Fruit fly (Drosophila melanogaster) whole organism, pupa: ENCODE results near the gene CG2162.

ENCODE experiments used
- CG10348 ChIP-seq: fragments of 200-800 bp; sonication (Bioruptor generic); IDR thresholded peaks from 2 replicates; pipeline ENCODE4 v1.3.6; 2022; ENCODE audit warnings: missing biosample characterization, missing genetic modification characterization
- CG14655 ChIP-seq: fragments of 200-800 bp; sonication (Bioruptor generic); optimal IDR thresholded peaks from 3 replicates; lab custom pipeline; 2017; ENCODE audit warnings: mild to moderate bottlenecking, missing biosample characterization, missing genetic modification reagents, missing genetic modification characterization
- CG15710 ChIP-seq: fragments of 200-800 bp; sonication (Bioruptor generic); optimal IDR thresholded peaks from 2 replicates; lab custom pipeline; 2018; ENCODE audit warnings: missing biosample characterization, mild to moderate bottlenecking, missing genetic modification characterization, moderate library complexity
- CG32121 ChIP-seq: fragments of 200-800 bp; sonication (Bioruptor generic); IDR thresholded peaks from 2 replicates; pipeline ENCODE4 v1.3.6; 2022; ENCODE audit warnings: missing biosample characterization, missing genetic modification characterization
- CG34367 ChIP-seq: fragments of 200-800 bp; sonication (Bioruptor generic); optimal IDR thresholded peaks from 2 replicates; lab custom pipeline; 2018; ENCODE audit warnings: missing biosample characterization, mild to moderate bottlenecking, missing genetic modification characterization
- CG4496 ChIP-seq: fragments of 200-800 bp; sonication (Bioruptor generic); IDR thresholded peaks from 3 replicates; pipeline ENCODE4 v1.3.6; 2022; ENCODE audit warnings: missing biosample characterization, missing genetic modification characterization
- CG8159 ChIP-seq: fragments of 200-800 bp; sonication (Bioruptor generic); optimal IDR thresholded peaks from 3 replicates; lab custom pipeline; 2018; ENCODE audit warnings: missing biosample characterization, mild to moderate bottlenecking, missing genetic modification characterization, moderate library complexity
- CG8301 ChIP-seq: fragments of 200-800 bp; sonication (Bioruptor generic); optimal IDR thresholded peaks from 2 replicates; lab custom pipeline; 2018; ENCODE audit warnings: missing biosample characterization, mild to moderate bottlenecking, missing genetic modification characterization
- CG9948 ChIP-seq: fragments of 200-800 bp; sonication (Bioruptor generic); optimal IDR thresholded peaks from 2 replicates; lab custom pipeline; 2018; ENCODE audit warnings: missing biosample characterization, mild to moderate bottlenecking, missing genetic modification characterization, moderate library complexity
- EcR ChIP-seq: fragments of 200-800 bp; sonication (Bioruptor generic); optimal IDR thresholded peaks from 3 replicates; lab custom pipeline; 2019; ENCODE audit warnings: missing biosample characterization, missing genetic modification characterization, mild to moderate bottlenecking, moderate library complexity, missing genetic modification reagents
- Ets98B ChIP-seq: fragments of 200-800 bp; sonication (Bioruptor generic); IDR thresholded peaks from 2 replicates; pipeline ENCODE4 v1.3.6; 2022; ENCODE audit warnings: missing biosample characterization, missing genetic modification characterization
- Pif1B ChIP-seq: fragments of 200-800 bp; sonication (Bioruptor generic); optimal IDR thresholded peaks from 3 replicates; lab custom pipeline; 2016; ENCODE audit warnings: missing biosample characterization, missing genetic modification characterization
- Snoo ChIP-seq: fragments of 200-800 bp; sonication (Bioruptor generic); optimal IDR thresholded peaks from 3 replicates; lab custom pipeline; 2017; ENCODE audit warnings: missing biosample characterization, mild to moderate bottlenecking, missing genetic modification characterization, inconsistent platforms
- rn ChIP-seq: fragments of 200-800 bp; sonication (Bioruptor generic); IDR thresholded peaks from 2 replicates; pipeline ENCODE4 v1.3.6; 2022; ENCODE audit warnings: missing biosample characterization, missing genetic modification characterization

- TF ChIP-seq EcR (GFP tag; lab: Kevin White, UChicago) (no peak), CG8301 (tag; lab: Kevin White, UChicago) (no peak), CG15710 (tag; lab: Kevin White, UChicago) (no peak), Snoo (tag; lab: Kevin White, UChicago) (no peak), CG9948 (tag; lab: Kevin White, UChicago) (no peak), CG14655 (GFP tag; lab: Kevin White, UChicago) (no peak), CG32121 (no peak), CG10348 (no peak), CG8159 (tag; lab: Kevin White, UChicago) (no peak), Pif1B (GFP tag; lab: Kevin White, UChicago) (no peak), CG34367 (tag; lab: Kevin White, UChicago) (no peak), CG4496 (GFP tag; lab: Robert Waterston, UW) (no peak), rn (GFP tag; lab: Robert Waterston, UW) (no peak), Ets98B (GFP tag; lab: Robert Waterston, UW) (no peak)
Measured at dm6 chr3L:3017156-3017555, 17.8 kb upstream of the CG2162 start, which contains the start of gene CG32487.
